Worm (Caenorhabditis elegans): ENCODE data around the gene wdr-46.

The wdr-46 gene

ce11 chrIV:12326932-12327331 lies 45.1 kb upstream of the wdr-46 start, which contains the start of gene F19B6.3:
Gene F19B6.3 (plus strand): TSS chrIV:12327232.
- TF ChIP-seq egl-43 (GFP tag; IDR thresholded peaks at IDR 0.05): 0 out of 2 replicates have a peak, but pooled peaks have one; percentile 9

DNA sequence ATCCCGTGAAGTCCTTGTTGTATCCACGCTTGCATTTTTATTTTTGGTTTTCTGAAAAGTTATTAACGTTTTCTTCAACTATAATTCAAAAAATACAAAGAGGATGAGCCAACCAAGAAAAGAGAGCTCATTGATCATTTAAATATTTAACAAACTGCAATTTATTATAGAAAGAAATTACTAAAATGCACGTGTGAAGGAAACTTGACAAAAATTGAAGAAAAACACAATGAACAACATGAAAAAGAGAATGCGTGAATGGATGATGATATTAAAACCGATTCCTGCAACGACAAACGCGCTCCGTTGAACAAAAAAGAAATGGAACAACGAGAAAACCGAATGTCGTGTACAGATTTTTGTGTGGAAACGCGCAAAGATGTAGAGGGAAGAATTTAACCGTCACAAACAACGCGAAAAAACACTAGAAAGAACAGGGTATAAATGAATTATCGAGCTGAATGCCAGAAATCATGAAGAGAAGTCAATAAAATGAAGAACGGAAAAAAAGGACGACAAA lies 41.2 kb upstream of the wdr-46 start, which contains the start of gene ufd-1:
Gene ufd-1 (minus strand): TSS at position 51 of the 520 bp plus-strand sequence.
- TF ChIP-seq T26A8.4 (GFP tag; IDR thresholded peaks at IDR 0.05): no peak
- TF ChIP-seq dmd-9 (GFP tag; IDR thresholded peaks at IDR 0.05): no peak
- no peak for TF ChIP-seq hlh-30 (tag; optimal IDR thresholded peaks at IDR 0.05; ENCODE audit: insufficient read depth)
- no peak for TF ChIP-seq egl-43 (GFP tag; IDR thresholded peaks at IDR 0.05)
- no peak for TF ChIP-seq nhr-41 (GFP tag; IDR thresholded peaks at IDR 0.05)
- TF ChIP-seq jun-1 (tag; optimal IDR thresholded peaks at IDR 0.05): no peak
- no peak for TF ChIP-seq unc-39 (tag; optimal IDR thresholded peaks at IDR 0.05)
- TF ChIP-seq R02D3.7 (tag; optimal IDR thresholded peaks at IDR 0.05): no peak
- no peak for TF ChIP-seq dmd-6 (GFP tag; IDR thresholded peaks at IDR 0.05)
- TF ChIP-seq daf-16 (GFP tag; optimal IDR thresholded peaks at IDR 0.05): no peak
- TF ChIP-seq daf-16 (tag; optimal IDR thresholded peaks at IDR 0.05): no peak
- no peak for TF ChIP-seq madf-5 (GFP tag; IDR thresholded peaks at IDR 0.05)
- TF ChIP-seq lin-38 (GFP tag; IDR thresholded peaks at IDR 0.05): peak; percentile 42
- TF ChIP-seq ceh-20 (GFP tag; IDR thresholded peaks at IDR 0.05): no peak
- no peak for TF ChIP-seq lin-1 (GFP tag; IDR thresholded peaks at IDR 0.05)
- TF ChIP-seq zip-11 (GFP tag; IDR thresholded peaks at IDR 0.05): no peak
- no peak for TF ChIP-seq gei-8 (GFP tag; optimal IDR thresholded peaks at IDR 0.05)
- TF ChIP-seq mes-2 (tag; optimal IDR thresholded peaks at IDR 0.05; ENCODE audit: poor library complexity, severe bottlenecking): peak; percentile 37
- no peak for TF ChIP-seq zfp-2 (tag; optimal IDR thresholded peaks at IDR 0.05)
- peak; percentile 58 for TF ChIP-seq nhr-28 (tag; optimal IDR thresholded peaks at IDR 0.05)
- no peak for TF ChIP-seq ceh-82 (tag; optimal IDR thresholded peaks at IDR 0.05)
- no peak for TF ChIP-seq fkh-10 (GFP tag; optimal IDR thresholded peaks at IDR 0.05)
- peak; percentile 13 for TF ChIP-seq dpl-1 (GFP tag; optimal IDR thresholded peaks at IDR 0.05)
- peak; percentile 51 for TF ChIP-seq mep-1 (tag; optimal IDR thresholded peaks at IDR 0.05)
- no peak for TF ChIP-seq unc-130 (GFP tag; optimal IDR thresholded peaks at IDR 0.05)
- TF ChIP-seq nhr-77 (tag; optimal IDR thresholded peaks at IDR 0.05): no peak
- TF ChIP-seq sdz-12 (GFP tag; optimal IDR thresholded peaks at IDR 0.05): no peak
- TF ChIP-seq F10B5.3 (tag; optimal IDR thresholded peaks at IDR 0.05): no peak
- TF ChIP-seq fos-1 (tag; optimal IDR thresholded peaks at IDR 0.05): no peak
- no peak for TF ChIP-seq nhr-76 (tag; optimal IDR thresholded peaks at IDR 0.05)
- no peak for TF ChIP-seq ztf-11 (tag; optimal IDR thresholded peaks at IDR 0.05)
- TF ChIP-seq lir-3 (tag; optimal IDR thresholded peaks at IDR 0.05): no peak
- TF ChIP-seq mdl-1 (tag; optimal IDR thresholded peaks at IDR 0.05): no peak
- TF ChIP-seq F49E8.2 (tag; optimal IDR thresholded peaks at IDR 0.05; ENCODE audit: borderline replicate concordance): no peak
- no peak for TF ChIP-seq egl-27 (tag; optimal IDR thresholded peaks at IDR 0.05)
- no peak for TF ChIP-seq arid-1 (GFP tag; conservative IDR thresholded peaks at IDR 0.05)
- no peak for TF ChIP-seq pqm-1 (tag; optimal IDR thresholded peaks at IDR 0.05)
- TF ChIP-seq tag-97 (GFP tag; IDR thresholded peaks at IDR 0.05): no peak
- no peak for TF ChIP-seq zip-2 (tag; optimal IDR thresholded peaks at IDR 0.05)
- TF ChIP-seq ama-1 (optimal IDR thresholded peaks at IDR 0.05): peak; percentile 29
- TF ChIP-seq Y75B8A.6 (GFP tag; IDR thresholded peaks at IDR 0.05): no peak
- TF ChIP-seq zag-1 (tag; optimal IDR thresholded peaks at IDR 0.05): no peak
- no peak for TF ChIP-seq daf-12 (tag; optimal IDR thresholded peaks at IDR 0.05)
- TF ChIP-seq nhr-6 (tag; optimal IDR thresholded peaks at IDR 0.05): no peak
- TF ChIP-seq nhr-237 (tag; optimal IDR thresholded peaks at IDR 0.05): no peak
- no peak for TF ChIP-seq ZK337.2 (GFP tag; IDR thresholded peaks at IDR 0.05)
- TF ChIP-seq attf-4 (tag; optimal IDR thresholded peaks at IDR 0.05): no peak
- TF ChIP-seq set-16 (GFP tag; IDR thresholded peaks at IDR 0.05): no peak
- TF ChIP-seq nhr-111 (GFP tag; optimal IDR thresholded peaks at IDR 0.05): no peak
- TF ChIP-seq daf-8 (GFP tag; IDR thresholded peaks at IDR 0.05): no peak
- TF ChIP-seq ztf-7 (tag; optimal IDR thresholded peaks at IDR 0.05): no peak
